Worm (Caenorhabditis elegans) whole organism, L1 larva: ENCODE results near the gene wht-5.
A peak's percentile ranks its signal among the peaks of the same experiment; 100 is the strongest.

Source experiments
- C04F5.9 ChIP-seq: sonication (generic microtip); optimal IDR thresholded peaks from 2 replicates; lab custom pipeline; 2016; ENCODE audit warnings: missing genetic modification characterization, missing compliant biosample characterization
- C34B4.2 ChIP-seq: sonication (generic microtip); optimal IDR thresholded peaks from 2 replicates; lab custom pipeline; 2017; ENCODE audit warnings: mild to moderate bottlenecking, missing genetic modification characterization, missing compliant biosample characterization
- F16B12.6 ChIP-seq: fragments of 150-350 bp; optimal IDR thresholded peaks from 2 replicates; lab custom pipeline; 2014; ENCODE audit warnings: missing biosample characterization, missing genetic modification characterization
- Y116A8C.19 ChIP-seq: sonication (generic microtip); optimal IDR thresholded peaks from 2 replicates; lab custom pipeline; 2016; ENCODE audit warnings: missing compliant biosample characterization, missing genetic modification characterization, borderline replicate concordance
- alr-1 ChIP-seq: fragments of 200-800 bp; sonication (Bioruptor generic); optimal IDR thresholded peaks from 2 replicates; lab custom pipeline; 2018; ENCODE audit warnings: borderline replicate concordance, mild to moderate bottlenecking, missing genetic modification characterization, missing compliant biosample characterization
- aly-2 ChIP-seq: fragments of 150-350 bp; optimal IDR thresholded peaks from 2 replicates; lab custom pipeline; 2014; ENCODE audit warnings: missing biosample characterization, missing genetic modification characterization
- ceh-63 ChIP-seq: fragments of 200-800 bp; sonication (Bioruptor generic); optimal IDR thresholded peaks from 2 replicates; lab custom pipeline; 2018; ENCODE audit warnings: mild to moderate bottlenecking, missing genetic modification characterization, missing compliant biosample characterization
- ceh-8 ChIP-seq: fragments of 200-800 bp; sonication (Bioruptor generic); optimal IDR thresholded peaks from 2 replicates; lab custom pipeline; 2018; ENCODE audit warnings: mild to moderate bottlenecking, missing genetic modification characterization, moderate library complexity, missing compliant biosample characterization
- ceh-82 ChIP-seq, 3 experiments: fragments of 150-350 bp in 1 of 3; sonication (generic microtip) in 2 of 3; optimal IDR thresholded peaks; 2 replicates each; lab custom pipeline; 2014 to 2017; ENCODE audit warnings: missing biosample characterization in 3 of 3, missing genetic modification characterization in 3 of 3
- ceh-88 ChIP-seq: fragments of 200-800 bp; sonication (Bioruptor generic); IDR thresholded peaks from 2 replicates; pipeline ENCODE4 v1.3.6; 2022; ENCODE audit warnings: missing genetic modification characterization, missing compliant biosample characterization
- ceh-90 ChIP-seq: sonication (generic microtip); optimal IDR thresholded peaks from 2 replicates; lab custom pipeline; 2016; ENCODE audit warnings: missing genetic modification characterization, missing compliant biosample characterization
- ces-1 ChIP-seq: fragments of 150-350 bp; optimal IDR thresholded peaks from 2 replicates; lab custom pipeline; 2014; ENCODE audit warnings: missing biosample characterization, missing genetic modification reagents, missing genetic modification characterization
- dsc-1 ChIP-seq: sonication (generic microtip); optimal IDR thresholded peaks from 2 replicates; lab custom pipeline; 2016; ENCODE audit warnings: mild to moderate bottlenecking, missing genetic modification characterization, missing compliant biosample characterization
- efl-1 ChIP-seq, 4 experiments: fragments of 150-350 bp; optimal IDR thresholded peaks in 3 of 4; peaks in 1 of 4; 1 replicate in 1 of 4; 2 replicates in 3 of 4; lab custom pipeline; 2014; ENCODE audit warnings: missing biosample characterization in 2 of 4, missing genetic modification characterization in 2 of 4, missing genetic modification reagents in 2 of 4
- efl-3 ChIP-seq: fragments of 200-800 bp; sonication (Bioruptor generic); optimal IDR thresholded peaks from 2 replicates; lab custom pipeline; 2018; ENCODE audit warnings: mild to moderate bottlenecking, missing genetic modification characterization, missing compliant biosample characterization
- egl-27 ChIP-seq, 2 experiments: fragments of 150-350 bp in 1 of 2; sonication (generic microtip); optimal IDR thresholded peaks; 3 replicates each; lab custom pipeline; 2017 to 2018; ENCODE audit warnings: missing biosample characterization in 2 of 2, missing genetic modification characterization in 2 of 2, missing genetic modification reagents in 2 of 2
- ets-5 ChIP-seq: fragments of 200-800 bp; sonication (Bioruptor generic); IDR thresholded peaks from 2 replicates; pipeline ENCODE4 v1.3.6; 2022; ENCODE audit warnings: missing genetic modification characterization, missing compliant biosample characterization
- fkh-4 ChIP-seq: sonication (generic microtip); optimal IDR thresholded peaks from 2 replicates; lab custom pipeline; 2016; ENCODE audit warnings: missing compliant biosample characterization, missing genetic modification characterization, borderline replicate concordance
- hlh-17 ChIP-seq: fragments of 200-800 bp; sonication (Bioruptor generic); optimal IDR thresholded peaks from 2 replicates; lab custom pipeline; 2018; ENCODE audit warnings: missing genetic modification characterization, mild to moderate bottlenecking, missing compliant biosample characterization, moderate library complexity, borderline replicate concordance
- hpl-2 ChIP-seq: fragments of 150-350 bp; optimal IDR thresholded peaks from 2 replicates; lab custom pipeline; 2014; ENCODE audit warnings: missing biosample characterization, missing genetic modification reagents, missing genetic modification characterization
- irx-1 ChIP-seq: sonication (generic microtip); optimal IDR thresholded peaks from 2 replicates; lab custom pipeline; 2016; ENCODE audit warnings: missing genetic modification characterization, missing compliant biosample characterization
- isw-1 ChIP-seq: fragments of 200-800 bp; sonication (Bioruptor generic); IDR thresholded peaks from 2 replicates; pipeline ENCODE4 v1.3.6; 2022; ENCODE audit warnings: missing genetic modification characterization, missing compliant biosample characterization
- lin-14 ChIP-seq: fragments of 200-800 bp; sonication (Bioruptor generic); optimal IDR thresholded peaks from 2 replicates; lab custom pipeline; 2018; ENCODE audit warnings: mild to moderate bottlenecking, missing genetic modification characterization, moderate library complexity, missing compliant biosample characterization
- lin-35 ChIP-seq, 2 experiments: fragments of 150-350 bp; optimal IDR thresholded peaks; 2 replicates each; lab custom pipeline; 2014; ENCODE audit warnings: missing biosample characterization in 2 of 2, missing genetic modification characterization in 2 of 2, missing genetic modification reagents in 2 of 2
- lin-39 ChIP-seq: fragments of 150-350 bp; optimal IDR thresholded peaks from 2 replicates; lab custom pipeline; 2014; ENCODE audit warnings: missing biosample characterization, missing genetic modification reagents, missing genetic modification characterization
- lir-3 ChIP-seq: sonication (generic microtip); optimal IDR thresholded peaks from 2 replicates; lab custom pipeline; 2016; ENCODE audit warnings: mild to moderate bottlenecking, missing genetic modification characterization, moderate library complexity, missing compliant biosample characterization; ENCODE audit not compliant: poor library complexity
- lsy-2 ChIP-seq, 2 experiments: fragments of 150-350 bp; optimal IDR thresholded peaks; 2 replicates each; lab custom pipeline; 2014; ENCODE audit warnings: missing biosample characterization in 2 of 2, missing genetic modification characterization in 2 of 2
- mab-9 ChIP-seq: fragments of 200-800 bp; sonication (Bioruptor generic); IDR thresholded peaks from 2 replicates; pipeline ENCODE4 v1.3.6; 2022; ENCODE audit warnings: missing genetic modification reagents, missing genetic modification characterization, missing compliant biosample characterization
- mep-1 ChIP-seq: fragments of 150-350 bp; optimal IDR thresholded peaks from 2 replicates; lab custom pipeline; 2014; ENCODE audit warnings: missing biosample characterization, missing genetic modification characterization
- nhr-11 ChIP-seq: fragments of 150-350 bp; optimal IDR thresholded peaks from 2 replicates; lab custom pipeline; 2014; ENCODE audit warnings: missing biosample characterization, missing genetic modification characterization
- nhr-12 ChIP-seq: sonication (generic microtip); optimal IDR thresholded peaks from 2 replicates; lab custom pipeline; 2017; ENCODE audit warnings: missing biosample characterization, missing genetic modification characterization
- nhr-19 ChIP-seq: fragments of 200-800 bp; sonication (Bioruptor generic); conservative IDR thresholded peaks from 2 replicates; pipeline ENCODE4 v1.3.6; 2022; ENCODE audit warnings: missing genetic modification characterization, missing compliant biosample characterization
- nhr-20 ChIP-seq: sonication (generic microtip); optimal IDR thresholded peaks from 2 replicates; lab custom pipeline; 2016; ENCODE audit warnings: mild to moderate bottlenecking, missing genetic modification characterization, missing compliant biosample characterization
- nhr-237 ChIP-seq: fragments of 150-350 bp; optimal IDR thresholded peaks from 2 replicates; lab custom pipeline; 2014; ENCODE audit warnings: missing biosample characterization, missing genetic modification characterization
- nhr-28 ChIP-seq: fragments of 150-350 bp; optimal IDR thresholded peaks from 2 replicates; lab custom pipeline; 2014; ENCODE audit warnings: missing biosample characterization, missing genetic modification characterization
- nhr-47 ChIP-seq: sonication (generic microtip); optimal IDR thresholded peaks from 2 replicates; lab custom pipeline; 2016; ENCODE audit warnings: mild to moderate bottlenecking, missing genetic modification characterization, moderate library complexity, missing compliant biosample characterization
- nhr-71 ChIP-seq: sonication (generic microtip); optimal IDR thresholded peaks from 2 replicates; lab custom pipeline; 2016; ENCODE audit warnings: mild to moderate bottlenecking, missing genetic modification characterization, moderate library complexity, missing compliant biosample characterization
- nhr-76 ChIP-seq: sonication (generic microtip); optimal IDR thresholded peaks from 2 replicates; lab custom pipeline; 2017; ENCODE audit warnings: missing biosample characterization, missing genetic modification characterization
- nhr-77 ChIP-seq: fragments of 150-350 bp; optimal IDR thresholded peaks from 2 replicates; lab custom pipeline; 2014; ENCODE audit warnings: missing biosample characterization, missing genetic modification characterization
- nhr-85 ChIP-seq: sonication (generic microtip); peaks from one replicate; lab custom pipeline; 2016; ENCODE audit warnings: missing genetic modification characterization, inconsistent platforms, missing compliant biosample characterization
- pag-3 ChIP-seq: sonication (generic microtip); optimal IDR thresholded peaks from 2 replicates; lab custom pipeline; 2017; ENCODE audit warnings: missing genetic modification characterization, mild to moderate bottlenecking, missing compliant biosample characterization, antibody characterized with exemption, borderline replicate concordance; ENCODE audit not compliant: insufficient read depth
- pax-3 ChIP-seq: fragments of 200-800 bp; sonication (Bioruptor generic); optimal IDR thresholded peaks from 2 replicates; lab custom pipeline; 2018; ENCODE audit warnings: mild to moderate bottlenecking, missing genetic modification characterization, moderate library complexity, missing compliant biosample characterization
- pqm-1 ChIP-seq: sonication (generic microtip); optimal IDR thresholded peaks from 3 replicates; lab custom pipeline; 2017; ENCODE audit warnings: missing biosample characterization, missing genetic modification characterization
- rnt-1 ChIP-seq: sonication (generic microtip); optimal IDR thresholded peaks from 2 replicates; lab custom pipeline; 2016; ENCODE audit warnings: mild to moderate bottlenecking, missing genetic modification characterization, moderate library complexity, missing compliant biosample characterization
- skn-1 ChIP-seq: fragments of 150-350 bp; optimal IDR thresholded peaks from 2 replicates; lab custom pipeline; 2014; ENCODE audit warnings: missing biosample characterization, missing genetic modification characterization
- snpc-4 ChIP-seq: fragments of 150-350 bp; optimal IDR thresholded peaks from 2 replicates; lab custom pipeline; 2014; ENCODE audit warnings: missing biosample characterization, missing genetic modification characterization
- sptf-1 ChIP-seq: fragments of 150-350 bp; optimal IDR thresholded peaks from 2 replicates; lab custom pipeline; 2014; ENCODE audit warnings: missing biosample characterization, missing genetic modification characterization
- sup-37 ChIP-seq: fragments of 200-800 bp; sonication (Bioruptor generic); optimal IDR thresholded peaks from 2 replicates; lab custom pipeline; 2018; ENCODE audit warnings: mild to moderate bottlenecking, missing genetic modification characterization, missing compliant biosample characterization
- swsn-7 ChIP-seq: sonication (generic microtip); optimal IDR thresholded peaks from 2 replicates; lab custom pipeline; 2016; ENCODE audit warnings: missing genetic modification characterization, missing compliant biosample characterization
- unc-86 ChIP-seq: sonication (generic microtip); optimal IDR thresholded peaks from 2 replicates; lab custom pipeline; 2016; ENCODE audit warnings: missing genetic modification characterization, missing compliant biosample characterization
- vab-15 ChIP-seq: sonication (generic microtip); optimal IDR thresholded peaks from 2 replicates; lab custom pipeline; 2017; ENCODE audit warnings: missing genotype, mild to moderate bottlenecking, missing genetic modification characterization, missing compliant biosample characterization
- zip-4 ChIP-seq: fragments of 200-800 bp; sonication (Bioruptor generic); optimal IDR thresholded peaks from 2 replicates; lab custom pipeline; 2018; ENCODE audit warnings: mild to moderate bottlenecking, missing genetic modification characterization, moderate library complexity, missing compliant biosample characterization

wht-5 gene

ce11 chrIV:12371879-12372278, 34.5 kb downstream of the wht-5 start, which contains the start of gene wdr-46 (continued):
- TF ChIP-seq hlh-17 (GFP tag; lab: Kevin White, UChicago) = no peak
- TF ChIP-seq lin-39 (tag; lab: Kevin White, UChicago) = peak; percentile 83
- peak; percentile 90 for TF ChIP-seq rnt-1 (tag; lab: Kevin White, UChicago)
- TF ChIP-seq swsn-7 (tag; lab: Kevin White, UChicago) = peak; percentile 87
- TF ChIP-seq lin-14 (GFP tag; lab: Kevin White, UChicago) = peak; percentile 82
- peak; percentile 57 for TF ChIP-seq zip-4 (GFP tag; lab: Kevin White, UChicago)
- TF ChIP-seq hpl-2 = no peak
- TF ChIP-seq egl-27 (tag; optimal IDR thresholded peaks at IDR 0.05; lab: Kevin White, UChicago) = no peak
- peak; percentile 98 to 99 for TF ChIP-seq lin-35 (GFP tag; optimal IDR thresholded peaks at IDR 0.05; lab: Kevin White, UChicago)
- no peak for TF ChIP-seq nhr-28 (tag; lab: Kevin White, UChicago)
- peak; percentile 70 for TF ChIP-seq snpc-4 (tag; lab: Kevin White, UChicago)
- peak; percentile 59 for TF ChIP-seq pax-3 (tag; lab: Kevin White, UChicago)
- TF ChIP-seq unc-86 = peak; percentile 86
- peak; percentile 91 for TF ChIP-seq nhr-71 (tag; lab: Kevin White, UChicago)
- TF ChIP-seq nhr-47 = peak; percentile 92
- TF ChIP-seq irx-1 = peak; percentile 63
- TF ChIP-seq C34B4.2 (tag; lab: Kevin White, UChicago) = no peak
- TF ChIP-seq mab-9 = peak; percentile 70; the same call in 1 of the 2 replicates
- peak; percentile 15 for TF ChIP-seq vab-15
- TF ChIP-seq ceh-88 (GFP tag; lab: Robert Waterston, UW) = peak; percentile 63
- TF ChIP-seq lsy-2 (tag; optimal IDR thresholded peaks at IDR 0.05; lab: Kevin White, UChicago) = peak; percentile 100
- TF ChIP-seq sptf-1 (tag; lab: Kevin White, UChicago) = no peak
- TF ChIP-seq alr-1 (tag; lab: Kevin White, UChicago) = no peak
- TF ChIP-seq sup-37 = peak; percentile 38
- peak; percentile 92 for TF ChIP-seq nhr-85 (tag; lab: Kevin White, UChicago)
- TF ChIP-seq nhr-76 (tag; lab: Kevin White, UChicago) = no peak
- TF ChIP-seq ceh-90 = peak; percentile 47
- TF ChIP-seq Y116A8C.19 (tag; lab: Kevin White, UChicago) = no peak
- peak; percentile 72 for TF ChIP-seq aly-2 (tag; lab: Kevin White, UChicago)
- peak; percentile 62 for TF ChIP-seq nhr-237 (tag; lab: Kevin White, UChicago)
- peak; percentile 60 for TF ChIP-seq nhr-77 (tag; lab: Kevin White, UChicago)
- no peak for TF ChIP-seq ets-5 (GFP tag; lab: Robert Waterston, UW)
- TF ChIP-seq isw-1 (GFP tag; lab: Robert Waterston, UW) = peak; percentile 88
- peak; percentile 90 for TF ChIP-seq nhr-20
- no peak for TF ChIP-seq pqm-1 (tag; lab: Kevin White, UChicago)
- TF ChIP-seq nhr-11 (tag; lab: Kevin White, UChicago) = peak; percentile 59
- TF ChIP-seq ceh-8 (GFP tag; lab: Kevin White, UChicago) = peak; percentile 76
- TF ChIP-seq efl-1 (optimal IDR thresholded peaks at IDR 0.05; lab: Kevin White, UChicago) = peak; percentile 88 to 99
- TF ChIP-seq efl-1 (GFP tag; optimal IDR thresholded peaks at IDR 0.05 in 1 of 2; lab: Kevin White, UChicago) = peak; percentile 99 to 100
- peak; percentile 54 for TF ChIP-seq lir-3 (tag; lab: Kevin White, UChicago)
- peak; percentile 93 for TF ChIP-seq mep-1 (tag; lab: Kevin White, UChicago)
- TF ChIP-seq ceh-63 (GFP tag; lab: Kevin White, UChicago) = no peak
- peak; percentile 91 for TF ChIP-seq dsc-1 (tag; lab: Kevin White, UChicago)
- peak; percentile 88 for TF ChIP-seq skn-1 (tag; lab: Kevin White, UChicago)
- TF ChIP-seq F16B12.6 (tag; lab: Kevin White, UChicago) = peak; percentile 98
- peak; percentile 88 for TF ChIP-seq nhr-19 (GFP tag; lab: Robert Waterston, UW)
- TF ChIP-seq pag-3 (tag; lab: Kevin White, UChicago) = no peak
- TF ChIP-seq nhr-12 (tag; lab: Kevin White, UChicago) = no peak
- TF ChIP-seq ceh-82 (tag; optimal IDR thresholded peaks at IDR 0.05; lab: Kevin White, UChicago) = peak; percentile 84 to 89 (median 87)
- no peak for TF ChIP-seq ces-1
- TF ChIP-seq fkh-4 (tag; lab: Kevin White, UChicago) = peak; percentile 42
- TF ChIP-seq efl-3 (GFP tag; lab: Kevin White, UChicago) = peak; percentile 18
- peak; percentile 73 for TF ChIP-seq C04F5.9 (tag; lab: Kevin White, UChicago)
